Fruit fly (Drosophila melanogaster): ENCODE data around the gene Hpd.
A peak's percentile ranks its signal among the peaks of the same experiment; 100 is the strongest.

The Hpd gene

dm6 chr3L:20474789-20475208, 35.1 kb upstream of the Hpd start (continued):
- TF ChIP-seq svp (GFP tag) (peak; percentile 91), CG1621 (tag; optimal IDR thresholded peaks at IDR 0.05) (peak; percentile 67), Sox15 (GFP tag; optimal IDR thresholded peaks at IDR 0.05) (peak; percentile 68), Ets96B (tag; optimal IDR thresholded peaks at IDR 0.05) (peak; percentile 81), CG4318 (GFP tag; optimal IDR thresholded peaks at IDR 0.05) (peak; percentile 85), Blimp-1 (GFP tag; optimal IDR thresholded peaks at IDR 0.05) (peak; percentile 63), topi (GFP tag; optimal IDR thresholded peaks at IDR 0.05) (peak; percentile 82), fd85E (GFP tag; optimal IDR thresholded peaks at IDR 0.05) (peak; percentile 14), Eip93F (GFP tag; optimal IDR thresholded peaks at IDR 0.05) (peak; percentile 82), CG11762 (GFP tag; optimal IDR thresholded peaks at IDR 0.05; ENCODE audit: insufficient read depth) (peak; percentile 79), Ets21C (GFP tag; optimal IDR thresholded peaks at IDR 0.05) (peak; percentile 78), CG6854 (GFP tag; optimal IDR thresholded peaks at IDR 0.05) (peak; percentile 67), Gug (GFP tag; IDR thresholded peaks at IDR 0.05) (no peak), esn (GFP tag; optimal IDR thresholded peaks at IDR 0.05) (peak; percentile 92), CG6808 (GFP tag; optimal IDR thresholded peaks at IDR 0.05) (peak; percentile 73), CG6163 (GFP tag; IDR thresholded peaks at IDR 0.05) (no peak), CG6276 (GFP tag; optimal IDR thresholded peaks at IDR 0.05) (peak; percentile 83), ss (GFP tag; optimal IDR thresholded peaks at IDR 0.05) (peak; percentile 52 to 74), salr (GFP tag; optimal IDR thresholded peaks at IDR 0.05) (peak; percentile 54 to 85), Sox14 (GFP tag; optimal IDR thresholded peaks at IDR 0.05) (peak; percentile 87), CG34406 (GFP tag; optimal IDR thresholded peaks at IDR 0.05) (peak; percentile 88), CG3032 (tag; optimal IDR thresholded peaks at IDR 0.05) (peak; percentile 80), fkh (GFP tag; optimal IDR thresholded peaks at IDR 0.05) (peak; percentile 98), eg (GFP tag; IDR thresholded peaks at IDR 0.05) (no peak), CG8632 (GFP tag; optimal IDR thresholded peaks at IDR 0.05) (peak; percentile 79), Eip78C (GFP tag) (peak; percentile 96), net (GFP tag; optimal IDR thresholded peaks at IDR 0.05) (peak; percentile 92)

dm6 chr3L:20474197-20474788, 34.6 kb upstream of the Hpd start, which contains the start of gene isoQC:
Gene isoQC, plus strand, starts transcription at chr3L:20474466.
- TF ChIP-seq Sox15 (GFP tag; optimal IDR thresholded peaks at IDR 0.05) (no peak), vri (GFP tag; optimal IDR thresholded peaks at IDR 0.05) (peak; percentile 52), CG11294 (GFP tag; IDR thresholded peaks at IDR 0.05) (no peak)

- peak; percentile 64 for TF ChIP-seq dsx (GFP tag; optimal IDR thresholded peaks at IDR 0.05; ENCODE audit: poor library complexity, severe bottlenecking)
- peak; percentile 71 for TF ChIP-seq Gug (GFP tag; IDR thresholded peaks at IDR 0.05)
- peak; percentile 62 for TF ChIP-seq esn (GFP tag; optimal IDR thresholded peaks at IDR 0.05)
- TF ChIP-seq achi (GFP tag; optimal IDR thresholded peaks at IDR 0.05): peak; percentile 81
- peak; percentile 27 to 52 for TF ChIP-seq salr (GFP tag; optimal IDR thresholded peaks at IDR 0.05)
- peak; percentile 42 for TF ChIP-seq CG16779 (tag; optimal IDR thresholded peaks at IDR 0.05)
- peak; percentile 45 for TF ChIP-seq lz (GFP tag; optimal IDR thresholded peaks at IDR 0.05)
- TF ChIP-seq cyc (GFP tag; optimal IDR thresholded peaks at IDR 0.05): peak; percentile 53
- TF ChIP-seq spab (GFP tag; optimal IDR thresholded peaks at IDR 0.05): peak; percentile 28
- peak; percentile 80 for TF ChIP-seq CG32006 (GFP tag; optimal IDR thresholded peaks at IDR 0.05)
- TF ChIP-seq Sox14 (GFP tag; optimal IDR thresholded peaks at IDR 0.05): peak; percentile 64
- TF ChIP-seq Sox102F (GFP tag; optimal IDR thresholded peaks at IDR 0.05): peak; percentile 47
- TF ChIP-seq CG1621 (tag; optimal IDR thresholded peaks at IDR 0.05): peak; percentile 11
- peak; percentile 51 for TF ChIP-seq Hr39 (GFP tag; optimal IDR thresholded peaks at IDR 0.05)
- TF ChIP-seq Smox (GFP tag; optimal IDR thresholded peaks at IDR 0.05): peak; percentile 50
- peak; percentile 84 for TF ChIP-seq CG3032 (tag; optimal IDR thresholded peaks at IDR 0.05)
- peak; percentile 16 for TF ChIP-seq dac (GFP tag; optimal IDR thresholded peaks at IDR 0.05)
- peak; percentile 85 for TF ChIP-seq svp (GFP tag)
- peak; percentile 53 for TF ChIP-seq CG11294 (GFP tag; IDR thresholded peaks at IDR 0.05)
- peak; percentile 61 for TF ChIP-seq CG7368 (GFP tag; optimal IDR thresholded peaks at IDR 0.05)
- TF ChIP-seq CG6792 (GFP tag; optimal IDR thresholded peaks at IDR 0.05): peak; percentile 60
- TF ChIP-seq CG10669 (GFP tag; optimal IDR thresholded peaks at IDR 0.05): peak; percentile 71
- TF ChIP-seq Eip75B (GFP tag; optimal IDR thresholded peaks at IDR 0.05): peak; percentile 45
- peak; percentile 62 for TF ChIP-seq pdm3 (GFP tag; optimal IDR thresholded peaks at IDR 0.05)
- TF ChIP-seq Sox15 (GFP tag; optimal IDR thresholded peaks at IDR 0.05): peak; percentile 55
- peak; percentile 38 to 64 for TF ChIP-seq ss (GFP tag; optimal IDR thresholded peaks at IDR 0.05)
Observed at dm6 chr3L:20473021-20473799, 33.5 kb upstream of the Hpd start, which contains the start of the genes CG32428 and CG5969. Gene CG32428, minus strand, starts transcription at chr3L:20473723. Gene CG5969, plus strand, starts transcription at chr3L:20473783.

Data from whole organism, prepupa.